Fruit fly (Drosophila melanogaster): Measurements from ENCODE around the gene Kebab.

DNA sequence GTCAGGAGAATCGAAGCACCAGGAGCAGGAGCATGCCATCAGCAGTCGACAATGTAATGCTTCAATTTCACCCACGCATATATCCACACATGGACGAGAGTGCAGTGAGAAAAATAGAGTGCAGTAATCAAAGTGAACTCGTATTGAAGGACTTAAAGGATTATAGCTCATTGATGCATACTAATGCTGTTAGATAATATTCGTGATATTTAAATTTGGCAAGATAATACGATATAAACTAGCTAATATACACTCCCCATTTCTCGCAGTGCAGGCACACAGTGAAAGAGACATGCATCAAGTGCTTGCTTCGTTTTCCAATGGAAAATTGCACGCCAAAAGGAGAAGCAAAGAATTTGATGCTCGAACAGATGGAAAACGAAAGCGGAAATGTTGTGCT, 27.7 kb downstream of the Kebab start:
- TF ChIP-seq insv (optimal IDR thresholded peaks at IDR 0.05) = no peak
- no peak for TF ChIP-seq psq (optimal IDR thresholded peaks at IDR 0.05)
- no peak for TF ChIP-seq ttk (optimal IDR thresholded peaks at IDR 0.05)
- TF ChIP-seq h (optimal IDR thresholded peaks at IDR 0.05) = no peak
- TF ChIP-seq Myc (optimal IDR thresholded peaks at IDR 0.05) = no peak
